Worm (Caenorhabditis elegans) whole organism, L3 larva: ENCODE data around the gene F28H7.7.
A peak's percentile ranks its signal among the peaks of the same experiment; 100 is the strongest.

Source experiments
- ama-1 ChIP-seq: fragments of 150-350 bp; optimal IDR thresholded peaks from 2 replicates; lab custom pipeline; 2018
- ceh-16 ChIP-seq: sonication (generic microtip); optimal IDR thresholded peaks from 2 replicates; lab custom pipeline; 2017; ENCODE audit warnings: missing biosample characterization, missing genetic modification characterization
- eor-1 ChIP-seq, 2 experiments: fragments of 150-350 bp; optimal IDR thresholded peaks; 2 replicates each; lab custom pipeline; 2014 to 2018; ENCODE audit warnings: missing biosample characterization in 2 of 2, missing genetic modification characterization in 2 of 2
- lin-39 ChIP-seq: fragments of 150-350 bp; optimal IDR thresholded peaks from 2 replicates; lab custom pipeline; 2018; ENCODE audit warnings: missing biosample characterization, missing genetic modification reagents, missing genetic modification characterization
- nfya-1 ChIP-seq: sonication (generic microtip); optimal IDR thresholded peaks from 2 replicates; lab custom pipeline; 2017; ENCODE audit warnings: missing genetic modification characterization, mild to moderate bottlenecking, missing compliant biosample characterization, antibody characterized with exemption, moderate library complexity; ENCODE audit not compliant: insufficient read depth
- nhr-23 ChIP-seq: fragments of 150-350 bp; optimal IDR thresholded peaks from 2 replicates; lab custom pipeline; 2014; ENCODE audit warnings: missing biosample characterization, missing genetic modification reagents, missing genetic modification characterization
- nhr-237 ChIP-seq: fragments of 150-350 bp; optimal IDR thresholded peaks from 2 replicates; lab custom pipeline; 2014; ENCODE audit warnings: missing biosample characterization, missing genetic modification characterization
- sea-2 ChIP-seq: fragments of 150-350 bp; sonication (generic microtip); optimal IDR thresholded peaks from 4 replicates; lab custom pipeline; 2014; ENCODE audit warnings: missing biosample characterization, missing genetic modification reagents, missing genetic modification characterization
- snpc-4 ChIP-seq: fragments of 150-350 bp; optimal IDR thresholded peaks from 2 replicates; lab custom pipeline; 2014; ENCODE audit warnings: missing biosample characterization, missing genetic modification characterization
- unc-62 ChIP-seq: fragments of 150-350 bp; sonication (generic microtip); optimal IDR thresholded peaks from 4 replicates; lab custom pipeline; 2014; ENCODE audit warnings: missing biosample characterization, missing genetic modification reagents, missing genetic modification characterization

DNA sequence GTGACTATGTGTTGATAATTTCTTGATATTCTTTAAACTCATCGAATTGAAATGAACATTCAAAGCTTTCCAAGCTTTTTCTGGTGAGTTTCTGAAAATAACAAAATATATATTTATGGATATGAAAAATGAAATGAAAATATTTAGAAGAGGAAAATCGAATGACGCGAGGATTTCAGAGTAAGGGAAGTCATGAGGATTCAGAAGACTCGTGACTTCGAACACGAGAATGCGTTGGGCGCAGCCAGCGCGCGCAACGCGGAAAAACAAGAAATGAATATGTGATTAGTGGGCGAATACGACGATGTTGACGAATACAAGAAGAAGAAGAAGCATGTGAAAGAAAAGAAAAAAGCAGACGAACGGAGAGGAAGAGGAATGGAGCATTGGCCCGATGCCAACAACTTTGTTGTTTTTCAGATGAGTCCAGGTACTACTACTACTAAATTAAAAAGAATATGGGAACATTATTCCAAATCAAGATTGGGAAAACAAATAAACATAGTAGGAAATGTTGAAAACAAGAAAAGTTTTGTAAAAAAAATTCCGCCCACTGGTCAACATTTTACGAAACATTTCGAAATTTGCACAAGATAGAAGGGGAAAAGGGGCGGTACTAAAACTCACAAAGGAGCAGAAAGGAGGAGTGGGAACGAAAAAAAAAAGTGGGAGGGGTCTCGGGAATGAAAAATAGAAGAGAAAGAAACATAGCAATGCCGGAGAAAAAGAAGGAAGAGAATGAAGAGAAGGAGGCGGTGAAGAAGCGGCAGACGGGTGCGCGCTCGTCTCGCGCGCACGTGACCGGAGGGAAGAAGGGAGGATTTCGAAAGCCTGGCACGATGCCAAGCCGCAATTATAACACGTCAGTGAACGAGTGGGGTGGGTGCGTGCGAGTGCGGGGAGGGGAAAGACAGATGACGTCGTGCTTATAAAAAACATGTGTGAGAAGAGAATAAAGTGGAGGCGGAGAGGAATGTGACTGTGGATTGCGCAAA lies 38.5 kb downstream of the F28H7.7 start:
- no peak for TF ChIP-seq nhr-237 (tag; lab: Kevin White, UChicago)
- peak; percentile 44 for TF ChIP-seq unc-62 (GFP tag; lab: Kevin White, UChicago)
- TF ChIP-seq snpc-4: peak; percentile 95
- peak; percentile 86 for TF ChIP-seq nhr-23 (tag; lab: Kevin White, UChicago)
- peak; percentile 100 for TF ChIP-seq lin-39
- no peak for TF ChIP-seq eor-1 (tag; optimal IDR thresholded peaks at IDR 0.05; lab: Kevin White, UChicago)
- peak; percentile 92 for TF ChIP-seq nfya-1 (tag; lab: Kevin White, UChicago)
- TF ChIP-seq ama-1 (lab: Kevin White, UChicago): peak; percentile 4
- TF ChIP-seq ceh-16 (tag; lab: Kevin White, UChicago): peak; percentile 63
- no peak for TF ChIP-seq sea-2 (GFP tag; lab: Kevin White, UChicago)
